Worm (Caenorhabditis elegans) whole organism, young adult: ENCODE measurements around the gene F02C9.1.

Experiments used
- K11D2.4 ChIP-seq: fragments of 200-800 bp; sonication (Bioruptor generic); IDR thresholded peaks from 2 replicates; pipeline ENCODE4 v1.3.6; 2022; ENCODE audit warnings: missing genetic modification reagents, missing genetic modification characterization, missing compliant biosample characterization
- T26A5.8 ChIP-seq: sonication (generic microtip); optimal IDR thresholded peaks from 2 replicates; lab custom pipeline; 2016; ENCODE audit warnings: missing genetic modification characterization, missing compliant biosample characterization
- athp-1 ChIP-seq: sonication (generic microtip); optimal IDR thresholded peaks from 2 replicates; lab custom pipeline; 2017; ENCODE audit warnings: mild to moderate bottlenecking, missing genetic modification characterization, missing compliant biosample characterization
- cebp-1 ChIP-seq, 2 experiments: fragments of 200-800 bp in 1 of 2; sonication (Bioruptor generic) in 1 of 2; sonication (generic microtip) in 1 of 2; IDR thresholded peaks in 1 of 2; optimal IDR thresholded peaks in 1 of 2; 2 replicates each; pipeline versions ENCODE4 v1.3.6 to Lab custom; 2017 to 2022; ENCODE audit warnings: missing compliant biosample characterization in 2 of 2, missing genetic modification characterization in 2 of 2, mild to moderate bottlenecking in 1 of 2, missing genetic modification reagents in 1 of 2, moderate library complexity in 1 of 2
- dpff-1 ChIP-seq: sonication (generic microtip); optimal IDR thresholded peaks from 2 replicates; lab custom pipeline; 2017; ENCODE audit warnings: mild to moderate bottlenecking, missing genetic modification characterization, missing compliant biosample characterization
- egrh-3 ChIP-seq: fragments of 200-800 bp; sonication (Bioruptor generic); IDR thresholded peaks from 2 replicates; pipeline ENCODE4 v1.3.6; 2022; ENCODE audit warnings: missing genetic modification reagents, missing genetic modification characterization, missing compliant biosample characterization
- mxl-1 ChIP-seq: sonication (generic microtip); optimal IDR thresholded peaks from 2 replicates; lab custom pipeline; 2016; ENCODE audit warnings: missing genetic modification characterization, missing compliant biosample characterization
- repo-1 ChIP-seq: sonication (generic microtip); optimal IDR thresholded peaks from 2 replicates; lab custom pipeline; 2017; ENCODE audit warnings: mild to moderate bottlenecking, missing genetic modification characterization, missing compliant biosample characterization
- ztf-22 ChIP-seq: fragments of 200-800 bp; sonication (Bioruptor generic); optimal IDR thresholded peaks from 2 replicates; lab custom pipeline; 2018; ENCODE audit warnings: mild to moderate bottlenecking, missing genetic modification characterization, moderate library complexity, missing compliant biosample characterization

Gene F02C9.1

DNA sequence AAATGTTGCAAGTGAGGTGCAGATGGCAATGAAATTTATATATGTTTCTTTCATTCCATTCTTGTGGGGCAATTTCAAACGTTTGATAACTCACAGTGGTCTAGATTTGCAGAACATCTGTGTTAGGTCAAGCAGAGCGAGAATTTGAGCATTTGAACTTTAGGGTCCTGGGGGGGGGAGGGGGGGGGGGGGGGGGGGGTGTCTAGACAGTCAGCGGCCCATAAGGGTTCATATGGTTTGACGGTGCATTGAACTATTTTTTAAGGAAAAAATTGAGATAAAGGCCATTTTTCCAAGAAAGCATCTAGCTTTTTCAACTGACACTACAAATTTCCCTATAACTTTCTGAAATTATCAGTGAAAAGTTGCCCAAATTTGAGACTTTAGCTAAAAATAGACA lies 47.4 kb downstream of the F02C9.1 start:
- TF ChIP-seq T26A5.8 (tag; lab: Kevin White, UChicago) (no peak), egrh-3 (peak; percentile 78; the same call in 1 of the 2 replicates)

DNA sequence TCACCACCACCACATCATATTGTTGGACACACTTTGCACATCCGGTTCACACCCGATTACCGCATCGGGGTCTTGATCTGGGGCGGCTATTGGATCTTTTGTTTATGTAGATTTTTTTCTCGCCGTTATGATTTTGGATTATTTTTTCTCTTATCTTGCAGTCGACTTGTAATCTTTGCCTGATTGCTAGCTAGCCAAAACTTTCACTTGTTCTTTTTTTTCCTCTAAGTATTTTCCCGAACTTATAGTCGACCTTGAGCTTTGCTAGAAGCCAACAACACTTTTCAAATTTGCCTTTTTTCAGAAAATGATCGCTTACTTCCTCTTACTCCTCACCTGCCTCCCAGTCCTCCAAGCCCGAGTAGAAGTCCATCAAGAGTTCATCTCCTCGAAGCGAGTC lies 49.5 kb downstream of the F02C9.1 start, which contains the start of gene lag-2:
Gene lag-2, plus strand, starts transcription at position 301 of the 400 bp plus-strand sequence.
- TF ChIP-seq K11D2.4 (GFP tag; lab: Robert Waterston, UW), result no peak
- TF ChIP-seq cebp-1 (GFP tag; IDR thresholded peaks at IDR 0.05; lab: Robert Waterston, UW), result no peak
- TF ChIP-seq cebp-1 (tag; optimal IDR thresholded peaks at IDR 0.05; lab: Kevin White, UChicago), result no peak
- no peak for TF ChIP-seq ztf-22 (GFP tag; lab: Kevin White, UChicago)
- no peak for TF ChIP-seq athp-1 (tag; lab: Kevin White, UChicago)
- TF ChIP-seq mxl-1 (tag; lab: Kevin White, UChicago), result no peak
- no peak for TF ChIP-seq repo-1 (tag; lab: Kevin White, UChicago)
- TF ChIP-seq dpff-1 (tag; lab: Kevin White, UChicago), result no peak
- TF ChIP-seq, all 124 proteins: peak for 0
